Fruit fly (Drosophila melanogaster) whole organism, embryonic: ENCODE data around the gene CG33641.

ENCODE experiments used
- CG11093 ChIP-seq: fragments of 200-800 bp; sonication (Bioruptor generic); IDR thresholded peaks from 3 replicates; pipeline ENCODE4 v1.3.6; 2022; ENCODE audit warnings: missing biosample characterization, missing genetic modification characterization
- CG11504 ChIP-seq: fragments of 200-800 bp; sonication (Bioruptor generic); optimal IDR thresholded peaks from 3 replicates; lab custom pipeline; 2019; ENCODE audit warnings: missing biosample characterization, mild to moderate bottlenecking, missing genetic modification characterization, moderate library complexity
- CG11695 ChIP-seq: fragments of 200-800 bp; sonication (Bioruptor generic); IDR thresholded peaks from 3 replicates; pipeline ENCODE4 v1.3.6; 2022; ENCODE audit warnings: missing biosample characterization, missing genetic modification characterization
- CG11723 ChIP-seq: fragments of 200-800 bp; sonication (Bioruptor generic); optimal IDR thresholded peaks from 2 replicates; lab custom pipeline; 2017; ENCODE audit warnings: missing biosample characterization, mild to moderate bottlenecking, missing genetic modification characterization
- CG12104 ChIP-seq: fragments of 200-800 bp; sonication (Bioruptor generic); optimal IDR thresholded peaks from 3 replicates; lab custom pipeline; 2016; ENCODE audit warnings: missing biosample characterization, missing genetic modification characterization
- CG13296 ChIP-seq: fragments of 200-800 bp; sonication (Bioruptor generic); optimal IDR thresholded peaks from 3 replicates; lab custom pipeline; 2018; ENCODE audit warnings: missing biosample characterization, mild to moderate bottlenecking, missing genetic modification characterization
- CG13424 ChIP-seq: fragments of 200-800 bp; sonication (Bioruptor generic); optimal IDR thresholded peaks from 2 replicates; lab custom pipeline; 2019; ENCODE audit warnings: missing biosample characterization, mild to moderate bottlenecking, missing genetic modification characterization, moderate library complexity
- CG1529 ChIP-seq: fragments of 200-800 bp; sonication (Bioruptor generic); optimal IDR thresholded peaks from 3 replicates; lab custom pipeline; 2018; ENCODE audit warnings: missing biosample characterization, missing genetic modification characterization
- CG16863 ChIP-seq: fragments of 200-800 bp; sonication (Bioruptor generic); optimal IDR thresholded peaks from 3 replicates; lab custom pipeline; 2016; ENCODE audit warnings: missing biosample characterization, missing genetic modification characterization
- CG17359 ChIP-seq: fragments of 200-800 bp; sonication (Bioruptor generic); optimal IDR thresholded peaks from 3 replicates; lab custom pipeline; 2018; ENCODE audit warnings: missing biosample characterization, mild to moderate bottlenecking, missing genetic modification characterization, moderate library complexity
- CG18599 ChIP-seq: fragments of 200-800 bp; sonication (Bioruptor generic); optimal IDR thresholded peaks from 3 replicates; lab custom pipeline; 2017; ENCODE audit warnings: missing biosample characterization, missing genetic modification characterization, mild to moderate bottlenecking, moderate library complexity, missing genetic modification reagents
- CG2678 ChIP-seq: fragments of 200-800 bp; sonication (Bioruptor generic); optimal IDR thresholded peaks from 3 replicates; lab custom pipeline; 2019; ENCODE audit warnings: missing biosample characterization, mild to moderate bottlenecking, missing genetic modification characterization, moderate library complexity
- CG2712 ChIP-seq: fragments of 200-800 bp; optimal IDR thresholded peaks from 3 replicates; lab custom pipeline; 2019; ENCODE audit warnings: missing biosample characterization, mild to moderate bottlenecking, missing genetic modification characterization, moderate library complexity
- CG30020 ChIP-seq: fragments of 200-800 bp; optimal IDR thresholded peaks from 2 replicates; lab custom pipeline; 2019; ENCODE audit warnings: missing biosample characterization, mild to moderate bottlenecking, missing genetic modification characterization, moderate library complexity
- CG30403 ChIP-seq: fragments of 200-800 bp; sonication (Bioruptor generic); optimal IDR thresholded peaks from 3 replicates; lab custom pipeline; 2016; ENCODE audit warnings: missing biosample characterization, missing genetic modification characterization
- CG3163 ChIP-seq: fragments of 200-800 bp; sonication (Bioruptor generic); optimal IDR thresholded peaks from 3 replicates; lab custom pipeline; 2016; ENCODE audit warnings: missing biosample characterization, missing genetic modification characterization
- CG4424 ChIP-seq: fragments of 200-800 bp; sonication (Bioruptor generic); optimal IDR thresholded peaks from 3 replicates; lab custom pipeline; 2016; ENCODE audit warnings: missing biosample characterization, missing genetic modification characterization
- CG4820 ChIP-seq: fragments of 200-800 bp; sonication (Bioruptor generic); optimal IDR thresholded peaks from 3 replicates; lab custom pipeline; 2016; ENCODE audit warnings: missing biosample characterization, missing genetic modification characterization
- CG5180 ChIP-seq: fragments of 200-800 bp; sonication (Bioruptor generic); optimal IDR thresholded peaks from 3 replicates; lab custom pipeline; 2017; ENCODE audit warnings: missing biosample characterization, missing genetic modification characterization, mild to moderate bottlenecking, moderate library complexity, missing genetic modification reagents
- CG6254 ChIP-seq: fragments of 200-800 bp; sonication (Bioruptor generic); optimal IDR thresholded peaks from 3 replicates; lab custom pipeline; 2017; ENCODE audit warnings: mild to moderate bottlenecking, missing biosample characterization, missing genetic modification reagents, missing genetic modification characterization
- CG7357 ChIP-seq: fragments of 200-800 bp; sonication (Bioruptor generic); IDR thresholded peaks from 3 replicates; pipeline ENCODE4 v1.3.6; 2022; ENCODE audit warnings: missing biosample characterization, missing genetic modification characterization
- CG7556 ChIP-seq: fragments of 200-800 bp; sonication (Bioruptor generic); optimal IDR thresholded peaks from 2 replicates; lab custom pipeline; 2017; ENCODE audit warnings: missing biosample characterization, mild to moderate bottlenecking, missing genetic modification characterization
- CG7839 ChIP-seq: fragments of 200-800 bp; sonication (Bioruptor generic); optimal IDR thresholded peaks from 3 replicates; lab custom pipeline; 2018; ENCODE audit warnings: missing biosample characterization, mild to moderate bottlenecking, missing genetic modification characterization, moderate library complexity
- CG8388 ChIP-seq: fragments of 200-800 bp; sonication (Bioruptor generic); optimal IDR thresholded peaks from 2 replicates; lab custom pipeline; 2019; ENCODE audit warnings: missing biosample characterization, mild to moderate bottlenecking, missing genetic modification characterization, moderate library complexity
- Dek ChIP-seq: fragments of 200-800 bp; sonication (Bioruptor generic); optimal IDR thresholded peaks from 3 replicates; lab custom pipeline; 2019; ENCODE audit warnings: missing biosample characterization, mild to moderate bottlenecking, missing genetic modification characterization, moderate library complexity
- Drgx ChIP-seq: fragments of 200-800 bp; sonication (Bioruptor generic); IDR thresholded peaks from 2 replicates; pipeline ENCODE4 v1.3.6; 2022; ENCODE audit warnings: missing biosample characterization, missing genetic modification characterization
- ERR ChIP-seq: fragments of 200-800 bp; sonication (Bioruptor generic); optimal IDR thresholded peaks from 2 replicates; lab custom pipeline; 2016; ENCODE audit warnings: missing biosample characterization, missing genetic modification characterization
- Fer1 ChIP-seq: fragments of 200-800 bp; sonication (Bioruptor generic); optimal IDR thresholded peaks from 2 replicates; lab custom pipeline; 2017; ENCODE audit warnings: missing biosample characterization, mild to moderate bottlenecking, missing genetic modification characterization
- HHEX ChIP-seq: fragments of 200-800 bp; sonication (Bioruptor generic); optimal IDR thresholded peaks from 3 replicates; lab custom pipeline; 2017; ENCODE audit warnings: missing biosample characterization, mild to moderate bottlenecking, missing genetic modification characterization, missing genetic modification reagents
- Hsf ChIP-seq: fragments of 200-800 bp; sonication (Bioruptor generic); optimal IDR thresholded peaks from 3 replicates; lab custom pipeline; 2016; ENCODE audit warnings: missing biosample characterization, missing genetic modification characterization
- MBD-R2 ChIP-seq: fragments of 200-800 bp; sonication (Bioruptor generic); IDR thresholded peaks from 2 replicates; pipeline ENCODE4 v1.3.6; 2022; ENCODE audit warnings: missing biosample characterization, missing genetic modification characterization
- Neu2 ChIP-seq: fragments of 200-800 bp; sonication (Bioruptor generic); optimal IDR thresholded peaks from 3 replicates; lab custom pipeline; 2016; ENCODE audit warnings: missing biosample characterization, missing genetic modification characterization, borderline replicate concordance
- NfI ChIP-seq: fragments of 200-800 bp; sonication (Bioruptor generic); optimal IDR thresholded peaks from 3 replicates; lab custom pipeline; 2018; ENCODE audit warnings: missing biosample characterization, mild to moderate bottlenecking, missing genetic modification characterization, moderate library complexity
- Taf1 ChIP-seq: fragments of 200-800 bp; sonication (Bioruptor generic); IDR thresholded peaks from 2 replicates; pipeline ENCODE4 v1.3.6; 2022; ENCODE audit warnings: missing biosample characterization, missing genetic modification characterization
- ap ChIP-seq: fragments of 200-800 bp; sonication (Bioruptor generic); IDR thresholded peaks from 2 replicates; pipeline ENCODE4 v1.3.6; 2022; ENCODE audit warnings: missing biosample characterization, missing genetic modification characterization
- az2 ChIP-seq: fragments of 200-800 bp; sonication (Bioruptor generic); optimal IDR thresholded peaks from 3 replicates; lab custom pipeline; 2016; ENCODE audit warnings: missing biosample characterization, missing genetic modification characterization
- cg ChIP-seq: fragments of 200-800 bp; sonication (Bioruptor generic); optimal IDR thresholded peaks from 3 replicates; lab custom pipeline; 2019; ENCODE audit warnings: missing biosample characterization, mild to moderate bottlenecking, missing genetic modification characterization, moderate library complexity
- chn ChIP-seq: fragments of 200-800 bp; sonication (Bioruptor generic); optimal IDR thresholded peaks from 2 replicates; lab custom pipeline; 2016; ENCODE audit warnings: missing biosample characterization, missing genetic modification characterization
- corto ChIP-seq: fragments of 200-800 bp; sonication (Bioruptor generic); optimal IDR thresholded peaks from 2 replicates; lab custom pipeline; 2016; ENCODE audit warnings: missing biosample characterization, mild to moderate bottlenecking, missing genetic modification characterization, moderate library complexity
- eve ChIP-seq, 2 experiments: fragments of >200 bp; optimal IDR thresholded peaks; 2 replicates each; lab custom pipeline; 2017; ENCODE audit warnings: missing biosample characterization in 2 of 2, missing genetic modification characterization in 2 of 2
- grau ChIP-seq: fragments of 200-800 bp; optimal IDR thresholded peaks from 3 replicates; lab custom pipeline; 2019; ENCODE audit warnings: missing biosample characterization, mild to moderate bottlenecking, missing genetic modification characterization, moderate library complexity
- gsb-n ChIP-seq: fragments of 200-800 bp; sonication (Bioruptor generic); optimal IDR thresholded peaks from 3 replicates; lab custom pipeline; 2018; ENCODE audit warnings: missing biosample characterization, mild to moderate bottlenecking, missing genetic modification characterization
- lab ChIP-seq: fragments of 200-800 bp; sonication (Bioruptor generic); optimal IDR thresholded peaks from 3 replicates; lab custom pipeline; 2017; ENCODE audit warnings: missing biosample characterization, missing genetic modification characterization, mild to moderate bottlenecking, moderate library complexity, missing genetic modification reagents
- lbe ChIP-seq: fragments of 200-800 bp; sonication (Bioruptor generic); optimal IDR thresholded peaks from 2 replicates; lab custom pipeline; 2016; ENCODE audit warnings: missing biosample characterization, mild to moderate bottlenecking, missing genetic modification characterization
- pan ChIP-seq, 4 experiments: fragments of >200 bp in 3 of 4; fragments of 200-800 bp in 1 of 4; sonication (Bioruptor generic) in 1 of 4; optimal IDR thresholded peaks in 3 of 4; IDR thresholded peaks in 1 of 4; 2 replicates each; pipeline versions ENCODE4 v1.3.6 to Lab custom; 2017 to 2022; ENCODE audit warnings: missing biosample characterization in 2 of 4, missing genetic modification characterization in 2 of 4, mixed read lengths in 1 of 4
- phol ChIP-seq: fragments of 200-800 bp; sonication (Bioruptor generic); optimal IDR thresholded peaks from 3 replicates; lab custom pipeline; 2018; ENCODE audit warnings: missing biosample characterization, mild to moderate bottlenecking, missing genetic modification characterization, moderate library complexity
- row ChIP-seq: fragments of 200-800 bp; sonication (Bioruptor generic); IDR thresholded peaks from 3 replicates; pipeline ENCODE4 v1.3.6; 2022; ENCODE audit warnings: missing biosample characterization, missing genetic modification characterization
- sc ChIP-seq, 3 experiments: fragments of >200 bp in 2 of 3; fragments of 200-800 bp in 1 of 3; sonication (Bioruptor generic) in 1 of 3; optimal IDR thresholded peaks; 2 replicates in 2 of 3; 3 replicates in 1 of 3; lab custom pipeline; 2017; ENCODE audit warnings: mild to moderate bottlenecking in 1 of 3, missing biosample characterization in 1 of 3, missing genetic modification characterization in 1 of 3, missing genetic modification reagents in 1 of 3
- sens ChIP-seq: fragments of 200-800 bp; sonication (Bioruptor generic); peaks from one replicate; lab custom pipeline; 2016; ENCODE audit warnings: missing biosample characterization, missing genetic modification characterization

The CG33641 gene

DNA sequence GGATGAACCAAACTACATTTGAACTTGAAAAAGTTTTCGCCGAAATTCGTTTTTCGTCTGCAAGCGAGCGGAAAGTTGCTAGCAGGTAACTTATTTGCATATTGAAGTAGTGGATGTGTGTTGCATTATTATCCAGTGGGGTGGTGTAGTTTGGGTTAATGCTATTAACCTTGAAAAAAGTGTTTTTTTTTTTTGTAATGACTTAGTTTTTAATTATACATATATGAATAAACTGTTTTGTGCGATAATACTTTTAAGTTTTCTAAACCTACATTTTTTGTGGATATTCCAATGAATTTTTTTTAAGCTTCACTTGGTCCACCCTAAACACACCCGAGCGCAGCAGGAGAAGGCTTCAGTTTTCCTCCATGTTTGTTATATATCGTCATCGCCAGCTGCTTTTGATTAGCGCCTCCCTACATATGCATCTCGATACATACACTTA, 42.2 kb downstream of the CG33641 start (continued):
- TF ChIP-seq CG11093 (0 out of 3 replicates have a peak, but pooled peaks have one; percentile 13), eve (GFP tag; optimal IDR thresholded peaks at IDR 0.05; lab: Kevin White, UChicago) (peak in 1 of 2 experiments; percentile 90), chn (GFP tag; lab: Kevin White, UChicago) (peak; percentile 21), CG8388 (GFP tag; lab: Kevin White, UChicago) (peak; percentile 35), Taf1 (GFP tag; lab: Robert Waterston, UW) (no peak), CG5180 (GFP tag; lab: Kevin White, UChicago) (peak; percentile 37), CG6254 (GFP tag; lab: Kevin White, UChicago) (peak; percentile 58), Dek (tag; lab: Kevin White, UChicago) (no peak), CG18599 (GFP tag; lab: Kevin White, UChicago) (peak; percentile 23), CG16863 (GFP tag; lab: Kevin White, UChicago) (no peak), CG7839 (peak; percentile 35), sens (GFP tag; lab: Kevin White, UChicago) (peak; percentile 89), HHEX (peak; percentile 13), CG30403 (GFP tag; lab: Kevin White, UChicago) (peak; percentile 29), ERR (GFP tag; lab: Kevin White, UChicago) (no peak), CG30020 (tag; lab: Kevin White, UChicago) (no peak), CG2712 (peak; percentile 45), Drgx (peak; percentile 86), lab (peak; percentile 40), CG11695 (GFP tag; lab: Robert Waterston, UW) (0 out of 3 replicates have a peak, but pooled peaks have one; percentile 25), CG4424 (peak; percentile 60), CG7357 (GFP tag; lab: Robert Waterston, UW) (0 out of 3 replicates have a peak, but pooled peaks have one; percentile 28), ap (GFP tag; lab: Robert Waterston, UW) (no peak), Hsf (GFP tag; lab: Kevin White, UChicago) (peak; percentile 40), grau (tag; lab: Kevin White, UChicago) (peak; percentile 8), CG1529 (peak; percentile 44), CG4820 (peak; percentile 45), CG13296 (GFP tag; lab: Kevin White, UChicago) (peak; percentile 11), Neu2 (GFP tag; lab: Kevin White, UChicago) (no peak), CG2678 (tag; lab: Kevin White, UChicago) (peak; percentile 67), MBD-R2 (GFP tag; lab: Robert Waterston, UW) (no peak), Fer1 (GFP tag; lab: Kevin White, UChicago) (peak; percentile 9), NfI (GFP tag; lab: Kevin White, UChicago) (peak; percentile 33), CG11723 (GFP tag; lab: Kevin White, UChicago) (peak; percentile 18), sc (optimal IDR thresholded peaks at IDR 0.05; lab: Kevin White, UChicago) (no peak), sc (GFP tag; optimal IDR thresholded peaks at IDR 0.05; lab: Kevin White, UChicago) (peak; percentile 5), az2 (GFP tag; lab: Kevin White, UChicago) (peak; percentile 39), pan (optimal IDR thresholded peaks at IDR 0.05; lab: Kevin White, UChicago) (no peak), pan (GFP tag; optimal IDR thresholded peaks at IDR 0.05 in 1 of 2, IDR thresholded peaks at IDR 0.05 in 1 of 2) (peak in 1 of 2 experiments; percentile 24), cg (GFP tag; lab: Kevin White, UChicago) (no peak), gsb-n (peak; percentile 10), CG12104 (GFP tag; lab: Kevin White, UChicago) (peak; percentile 12), CG13424 (peak; percentile 59), corto (GFP tag; lab: Kevin White, UChicago) (peak; percentile 15), CG7556 (GFP tag; lab: Kevin White, UChicago) (peak; percentile 41), CG17359 (tag; lab: Kevin White, UChicago) (peak; percentile 42), phol (tag; lab: Kevin White, UChicago) (peak; percentile 72), lbe (GFP tag; lab: Kevin White, UChicago) (peak; percentile 53), row (GFP tag; lab: Robert Waterston, UW) (peak; percentile 34; the same call in 2 of the 3 replicates), CG11504 (peak; percentile 69), CG3163 (GFP tag; lab: Kevin White, UChicago) (no peak)
